Fruit fly (Drosophila melanogaster) whole organism, prepupa: ENCODE data around the gene Pde9.

ENCODE experiments used
- Blimp-1 ChIP-seq: fragments of 200-800 bp; sonication (Bioruptor generic); optimal IDR thresholded peaks from 3 replicates; lab custom pipeline; 2017; ENCODE audit warnings: missing biosample characterization, missing genetic modification characterization, mild to moderate bottlenecking, moderate library complexity, missing genetic modification reagents
- CG10631 ChIP-seq: fragments of 200-800 bp; sonication (Bioruptor generic); optimal IDR thresholded peaks from 2 replicates; lab custom pipeline; 2016; ENCODE audit warnings: missing biosample characterization, missing genetic modification characterization
- CG11294 ChIP-seq: fragments of 200-800 bp; sonication (Bioruptor generic); IDR thresholded peaks from 2 replicates; pipeline ENCODE4 v1.3.6; 2022; ENCODE audit warnings: missing biosample characterization, missing genetic modification characterization
- CG11902 ChIP-seq: fragments of 200-800 bp; sonication (Bioruptor generic); optimal IDR thresholded peaks from 3 replicates; lab custom pipeline; 2016; ENCODE audit warnings: missing biosample characterization, missing genetic modification characterization
- CG15336 ChIP-seq: fragments of 200-800 bp; sonication (Bioruptor generic); IDR thresholded peaks from 2 replicates; pipeline ENCODE4 v1.3.6; 2022; ENCODE audit warnings: missing biosample characterization, missing genetic modification characterization
- CG16779 ChIP-seq: fragments of 200-800 bp; sonication (Bioruptor generic); optimal IDR thresholded peaks from 3 replicates; lab custom pipeline; 2017; ENCODE audit warnings: missing biosample characterization, mild to moderate bottlenecking, missing genetic modification characterization
- CG31627 ChIP-seq: fragments of 200-800 bp; sonication (Bioruptor generic); optimal IDR thresholded peaks from 3 replicates; lab custom pipeline; 2016; ENCODE audit warnings: missing biosample characterization, missing genetic modification characterization
- CG3919 ChIP-seq: fragments of 200-800 bp; sonication (Bioruptor generic); optimal IDR thresholded peaks from 3 replicates; lab custom pipeline; 2016; ENCODE audit warnings: missing biosample characterization, missing genetic modification characterization
- CG4318 ChIP-seq: fragments of 200-800 bp; sonication (Bioruptor generic); optimal IDR thresholded peaks from 3 replicates; lab custom pipeline; 2017; ENCODE audit warnings: missing biosample characterization, mild to moderate bottlenecking, missing genetic modification characterization
- CG6276 ChIP-seq: fragments of 200-800 bp; sonication (Bioruptor generic); optimal IDR thresholded peaks from 2 replicates; lab custom pipeline; 2017; ENCODE audit warnings: missing biosample characterization, mild to moderate bottlenecking, missing genetic modification characterization
- CG6854 ChIP-seq: fragments of 200-800 bp; sonication (Bioruptor generic); optimal IDR thresholded peaks from 2 replicates; lab custom pipeline; 2017; ENCODE audit warnings: missing biosample characterization, mild to moderate bottlenecking, missing genetic modification characterization
- CG8632 ChIP-seq: fragments of 200-800 bp; sonication (Bioruptor generic); optimal IDR thresholded peaks from 3 replicates; lab custom pipeline; 2016; ENCODE audit warnings: missing biosample characterization, missing genetic modification characterization
- CG9139 ChIP-seq: fragments of 200-800 bp; sonication (Bioruptor generic); optimal IDR thresholded peaks from 3 replicates; lab custom pipeline; 2017; ENCODE audit warnings: missing biosample characterization, mild to moderate bottlenecking, missing genetic modification characterization
- Eip78C ChIP-seq: fragments of 200-800 bp; sonication (Bioruptor generic); peaks from one replicate; lab custom pipeline; 2016; ENCODE audit warnings: missing biosample characterization, missing genetic modification characterization
- Ets21C ChIP-seq: fragments of 200-800 bp; sonication (Bioruptor generic); optimal IDR thresholded peaks from 3 replicates; lab custom pipeline; 2016; ENCODE audit warnings: missing biosample characterization, missing genetic modification characterization
- Ets96B ChIP-seq: fragments of 200-800 bp; optimal IDR thresholded peaks from 2 replicates; lab custom pipeline; 2019; ENCODE audit warnings: missing biosample characterization, mild to moderate bottlenecking, missing genetic modification characterization, moderate library complexity
- Gug ChIP-seq: fragments of 200-800 bp; sonication (Bioruptor generic); IDR thresholded peaks from 2 replicates; pipeline ENCODE4 v1.3.6; 2022; ENCODE audit warnings: missing biosample characterization, missing genetic modification characterization
- Hr38 ChIP-seq: sonication (Bioruptor generic); optimal IDR thresholded peaks from 2 replicates; lab custom pipeline; 2016; ENCODE audit warnings: missing biosample characterization, missing genetic modification characterization
- Hr4 ChIP-seq: fragments of 200-800 bp; sonication (Bioruptor generic); optimal IDR thresholded peaks from 3 replicates; lab custom pipeline; 2016; ENCODE audit warnings: missing biosample characterization, missing genetic modification characterization
- Lpt ChIP-seq: fragments of 200-800 bp; sonication (Bioruptor generic); optimal IDR thresholded peaks from 3 replicates; lab custom pipeline; 2016; ENCODE audit warnings: missing biosample characterization, missing genetic modification characterization
- OdsH ChIP-seq: fragments of 200-800 bp; sonication (Bioruptor generic); optimal IDR thresholded peaks from 3 replicates; lab custom pipeline; 2016; ENCODE audit warnings: missing biosample characterization, missing genetic modification characterization
- Sox14 ChIP-seq: fragments of 200-800 bp; sonication (Bioruptor generic); optimal IDR thresholded peaks from 3 replicates; lab custom pipeline; 2016; ENCODE audit warnings: missing biosample characterization, missing genetic modification characterization
- Sox15 ChIP-seq: fragments of 200-800 bp; sonication (Bioruptor generic); optimal IDR thresholded peaks from 3 replicates; lab custom pipeline; 2016; ENCODE audit warnings: missing biosample characterization, missing genetic modification characterization
- acj6 ChIP-seq: fragments of 200-800 bp; sonication (Bioruptor generic); optimal IDR thresholded peaks from 3 replicates; lab custom pipeline; 2016; ENCODE audit warnings: missing biosample characterization, missing genetic modification characterization
- cyc ChIP-seq: fragments of 200-800 bp; sonication (Bioruptor generic); optimal IDR thresholded peaks from 3 replicates; lab custom pipeline; 2016; ENCODE audit warnings: missing biosample characterization, missing genetic modification characterization
- dac ChIP-seq: fragments of 200-800 bp; sonication (Bioruptor generic); optimal IDR thresholded peaks from 2 replicates; lab custom pipeline; 2017; ENCODE audit warnings: missing biosample characterization, mild to moderate bottlenecking, missing genetic modification characterization
- eg ChIP-seq: fragments of 200-800 bp; sonication (Bioruptor generic); IDR thresholded peaks from 3 replicates; pipeline ENCODE4 v1.3.6; 2022; ENCODE audit warnings: missing biosample characterization, missing genetic modification characterization
- lz ChIP-seq: fragments of 200-800 bp; sonication (Bioruptor generic); optimal IDR thresholded peaks from 3 replicates; lab custom pipeline; 2016; ENCODE audit warnings: missing biosample characterization, missing genetic modification characterization
- ss ChIP-seq, 2 experiments: fragments of 200-800 bp; sonication (Bioruptor generic); optimal IDR thresholded peaks; 2 replicates in 1 of 2; 3 replicates in 1 of 2; lab custom pipeline; 2017 to 2018; ENCODE audit warnings: mild to moderate bottlenecking in 2 of 2, missing biosample characterization in 2 of 2, missing genetic modification characterization in 2 of 2, moderate library complexity in 1 of 2
- svp ChIP-seq: fragments of 200-800 bp; sonication (Bioruptor generic); peaks from one replicate; lab custom pipeline; 2016; ENCODE audit warnings: missing biosample characterization, missing genetic modification characterization
- vri ChIP-seq: fragments of 200-800 bp; sonication (Bioruptor generic); optimal IDR thresholded peaks from 3 replicates; lab custom pipeline; 2016; ENCODE audit warnings: missing biosample characterization, mild to moderate bottlenecking, missing genetic modification characterization

The Pde9 gene

DNA sequence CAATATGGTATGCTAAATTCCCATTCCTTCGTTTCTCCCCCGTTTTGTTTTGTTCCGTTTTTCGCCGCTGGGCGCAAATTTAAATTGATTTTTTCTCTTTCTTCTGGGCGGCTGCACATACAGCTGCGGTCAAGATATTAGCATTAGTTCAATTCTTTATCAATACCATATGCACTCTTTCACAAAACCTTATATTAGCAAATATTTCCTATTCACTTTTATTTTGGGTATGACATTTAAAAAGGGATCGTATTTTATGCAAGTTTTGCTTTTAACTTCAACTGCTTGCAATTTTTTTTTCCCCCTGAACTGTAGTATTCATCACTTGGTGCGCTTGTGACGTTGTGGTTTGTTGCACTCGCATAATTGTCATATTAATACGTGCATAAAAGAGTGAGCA, 130.8 kb downstream of the Pde9 start (continued):
- TF ChIP-seq cyc (GFP tag; lab: Kevin White, UChicago) (no peak), ss (GFP tag; optimal IDR thresholded peaks at IDR 0.05; lab: Kevin White, UChicago) (peak; percentile 15 to 55), CG3919 (GFP tag; lab: Kevin White, UChicago) (no peak), CG8632 (GFP tag; lab: Kevin White, UChicago) (peak; percentile 41), Lpt (GFP tag; lab: Kevin White, UChicago) (peak; percentile 38), Sox15 (no peak), lz (GFP tag; lab: Kevin White, UChicago) (no peak), CG11902 (no peak), CG31627 (GFP tag; lab: Kevin White, UChicago) (peak; percentile 33), CG4318 (GFP tag; lab: Kevin White, UChicago) (peak; percentile 1), CG9139 (peak; percentile 11), Gug (GFP tag; lab: Robert Waterston, UW) (0 out of 2 replicates have a peak, but pooled peaks have one; percentile 23)
- TF ChIP-seq, all 60 proteins: peak for 30

dm6 chrX:12765736-12766135, 131.4 kb downstream of the Pde9 start:
- TF ChIP-seq CG10631 (GFP tag; lab: Kevin White, UChicago) (no peak), ss (GFP tag; optimal IDR thresholded peaks at IDR 0.05; lab: Kevin White, UChicago) (no peak), CG15336 (GFP tag; lab: Robert Waterston, UW) (0 out of 2 replicates have a peak, but pooled peaks have one; percentile 21)

DNA sequence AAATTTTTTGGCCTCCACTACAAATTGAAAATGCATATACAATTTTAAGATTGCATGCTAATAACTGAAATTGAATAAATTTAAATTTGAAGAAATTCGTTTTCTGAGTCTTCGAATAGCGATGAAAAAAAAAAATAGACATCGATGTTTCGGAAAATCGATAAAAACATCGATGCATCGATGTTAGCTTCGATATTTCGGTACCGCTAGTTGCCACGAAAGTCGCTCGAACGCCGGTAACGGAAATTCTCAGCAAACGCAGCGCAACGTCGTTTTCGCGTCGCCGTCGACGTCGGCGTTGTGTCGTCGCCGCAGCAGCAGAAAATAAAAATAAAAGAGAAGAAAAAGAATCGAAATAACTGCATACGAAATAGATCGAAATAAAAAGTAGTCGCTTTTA, 132.1 kb downstream of the Pde9 start, which contains the start of gene Agpat1:
Gene Agpat1 (plus strand): TSS at position 191 of the 400 bp plus-strand sequence.
- TF ChIP-seq eg: no peak
- peak; percentile 29 for TF ChIP-seq Eip78C

DNA sequence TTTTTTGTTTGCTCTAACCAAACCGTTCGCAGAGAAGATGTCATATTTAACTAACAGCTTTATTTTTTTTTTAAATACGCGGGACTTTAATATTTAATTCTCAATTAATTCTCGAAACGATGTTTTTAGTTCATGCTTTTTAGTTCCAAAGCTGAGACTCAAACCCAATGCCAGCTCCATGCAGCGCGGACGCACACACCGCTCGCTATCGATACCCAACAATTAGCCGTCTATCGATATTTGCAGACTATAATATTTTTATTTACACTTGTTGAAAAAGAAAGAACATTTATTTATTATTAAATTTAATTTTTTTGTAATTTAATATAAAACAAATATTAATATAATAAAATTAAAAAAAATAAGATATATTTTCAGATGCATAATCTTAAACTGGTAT, 132.5 kb downstream of the Pde9 start:
- no peak for TF ChIP-seq Blimp-1 (GFP tag; lab: Kevin White, UChicago)
- TF ChIP-seq CG6276: no peak
- TF ChIP-seq Hr4 (GFP tag; lab: Kevin White, UChicago): no peak
- TF ChIP-seq CG6854 (GFP tag; lab: Kevin White, UChicago): no peak
- TF ChIP-seq CG16779: no peak
- no peak for TF ChIP-seq Ets21C
- no peak for TF ChIP-seq acj6 (GFP tag; lab: Kevin White, UChicago)
- no peak for TF ChIP-seq Hr38 (GFP tag; lab: Kevin White, UChicago)
- no peak for TF ChIP-seq Ets96B (tag; lab: Kevin White, UChicago)
- no peak for TF ChIP-seq CG31627 (GFP tag; lab: Kevin White, UChicago)
- no peak for TF ChIP-seq dac (GFP tag; lab: Kevin White, UChicago)

DNA sequence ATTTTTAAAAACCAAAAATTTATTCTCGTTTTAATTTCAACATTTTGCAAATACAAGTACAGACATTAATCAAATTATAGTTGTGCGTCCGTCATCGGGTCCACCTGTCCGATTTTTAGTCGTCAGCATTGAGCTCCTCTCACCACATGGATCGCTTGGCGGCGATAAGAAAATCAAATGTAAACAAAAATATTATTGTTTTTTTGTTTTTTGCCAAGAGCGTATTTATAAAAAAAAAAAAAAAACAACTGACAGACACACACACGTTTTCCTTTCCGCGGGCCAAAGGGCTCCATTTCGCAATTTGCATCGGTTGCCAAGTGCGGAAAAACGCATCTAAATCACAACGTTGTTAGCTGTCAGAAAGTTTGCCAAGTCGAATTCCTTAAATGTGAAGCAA, 133.2 kb downstream of the Pde9 start:
- TF ChIP-seq svp (GFP tag; lab: Kevin White, UChicago): peak; percentile 87

- TF ChIP-seq Sox14 (no peak), Eip78C (peak; percentile 5), CG11294 (no peak), vri (GFP tag; lab: Kevin White, UChicago) (no peak), OdsH (no peak)
Observed at dm6 chrX:12763467-12763866, 133.7 kb downstream of the Pde9 start, which contains the start of gene pira. pira (minus strand) TSS chrX:12763611.
